Fruit fly (Drosophila melanogaster) whole organism, prepupa: ENCODE results near the gene nxf2.

Experiments
- CG6854 ChIP-seq: fragments of 200-800 bp; sonication (Bioruptor generic); optimal IDR thresholded peaks from 2 replicates; lab custom pipeline; 2017; ENCODE audit warnings: missing biosample characterization, mild to moderate bottlenecking, missing genetic modification characterization
- CG7368 ChIP-seq: fragments of 200-800 bp; sonication (Bioruptor generic); optimal IDR thresholded peaks from 3 replicates; lab custom pipeline; 2016; ENCODE audit warnings: missing biosample characterization, missing genetic modification characterization
- Eip75B ChIP-seq: fragments of 200-800 bp; sonication (Bioruptor generic); optimal IDR thresholded peaks from 3 replicates; lab custom pipeline; 2016; ENCODE audit warnings: missing biosample characterization, missing genetic modification characterization
- Ets96B ChIP-seq: fragments of 200-800 bp; optimal IDR thresholded peaks from 2 replicates; lab custom pipeline; 2019; ENCODE audit warnings: missing biosample characterization, mild to moderate bottlenecking, missing genetic modification characterization, moderate library complexity
- Gug ChIP-seq: fragments of 200-800 bp; sonication (Bioruptor generic); IDR thresholded peaks from 2 replicates; pipeline ENCODE4 v1.3.6; 2022; ENCODE audit warnings: missing biosample characterization, missing genetic modification characterization
- Hr39 ChIP-seq: fragments of 200-800 bp; sonication (Bioruptor generic); optimal IDR thresholded peaks from 2 replicates; lab custom pipeline; 2016; ENCODE audit warnings: missing biosample characterization, missing genetic modification characterization
- Hr4 ChIP-seq: fragments of 200-800 bp; sonication (Bioruptor generic); optimal IDR thresholded peaks from 3 replicates; lab custom pipeline; 2016; ENCODE audit warnings: missing biosample characterization, missing genetic modification characterization
- OdsH ChIP-seq: fragments of 200-800 bp; sonication (Bioruptor generic); optimal IDR thresholded peaks from 3 replicates; lab custom pipeline; 2016; ENCODE audit warnings: missing biosample characterization, missing genetic modification characterization
- Sox14 ChIP-seq: fragments of 200-800 bp; sonication (Bioruptor generic); optimal IDR thresholded peaks from 3 replicates; lab custom pipeline; 2016; ENCODE audit warnings: missing biosample characterization, missing genetic modification characterization
- Sox15 ChIP-seq: fragments of 200-800 bp; sonication (Bioruptor generic); optimal IDR thresholded peaks from 3 replicates; lab custom pipeline; 2016; ENCODE audit warnings: missing biosample characterization, missing genetic modification characterization
- cyc ChIP-seq: fragments of 200-800 bp; sonication (Bioruptor generic); optimal IDR thresholded peaks from 3 replicates; lab custom pipeline; 2016; ENCODE audit warnings: missing biosample characterization, missing genetic modification characterization
- ss ChIP-seq, 2 experiments: fragments of 200-800 bp; sonication (Bioruptor generic); optimal IDR thresholded peaks; 2 replicates in 1 of 2; 3 replicates in 1 of 2; lab custom pipeline; 2017 to 2018; ENCODE audit warnings: mild to moderate bottlenecking in 2 of 2, missing biosample characterization in 2 of 2, missing genetic modification characterization in 2 of 2, moderate library complexity in 1 of 2
- svp ChIP-seq: fragments of 200-800 bp; sonication (Bioruptor generic); peaks from one replicate; lab custom pipeline; 2016; ENCODE audit warnings: missing biosample characterization, missing genetic modification characterization

DNA sequence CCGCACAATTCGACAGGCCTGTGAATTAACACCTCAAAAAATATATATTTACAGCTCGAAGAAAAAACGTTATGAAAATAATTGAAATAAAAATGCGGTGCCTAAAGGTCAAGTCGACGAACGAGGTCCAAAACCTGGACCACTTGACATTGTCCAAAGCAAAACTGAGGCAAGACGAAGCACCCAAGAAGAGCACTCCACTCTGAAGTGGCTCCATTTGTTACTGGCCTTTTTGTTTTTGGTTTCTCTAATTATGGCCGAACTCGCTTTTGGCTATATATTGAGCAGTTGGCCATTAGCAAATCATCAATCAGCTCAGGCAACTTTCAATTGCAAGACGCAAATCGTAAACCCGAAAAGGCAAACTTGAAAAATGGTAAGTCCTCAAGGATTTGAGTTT is 23.6 kb downstream of the nxf2 start, which contains the start of gene CG4229:
- TF ChIP-seq Sox14 (GFP tag; lab: Kevin White, UChicago) (no peak), svp (GFP tag; lab: Kevin White, UChicago) (no peak), OdsH (GFP tag; lab: Kevin White, UChicago) (no peak), Hr4 (GFP tag; lab: Kevin White, UChicago) (no peak), Sox15 (no peak), CG6854 (GFP tag; lab: Kevin White, UChicago) (no peak), cyc (GFP tag; lab: Kevin White, UChicago) (no peak), Eip75B (GFP tag; lab: Kevin White, UChicago) (no peak), Ets96B (tag; lab: Kevin White, UChicago) (no peak), Hr39 (no peak), ss (GFP tag; optimal IDR thresholded peaks at IDR 0.05; lab: Kevin White, UChicago) (no peak), Gug (GFP tag; lab: Robert Waterston, UW) (no peak), CG7368 (GFP tag; lab: Kevin White, UChicago) (no peak)
